Worm (Caenorhabditis elegans) whole organism, L3 larva: ENCODE results near the gene F07F6.4.

Source experiments
- R02D3.7 ChIP-seq: fragments of 150-350 bp; optimal IDR thresholded peaks from 2 replicates; lab custom pipeline; 2014; ENCODE audit warnings: missing biosample characterization, missing genetic modification characterization
- ZK546.5 ChIP-seq: sonication (generic microtip); optimal IDR thresholded peaks from 2 replicates; lab custom pipeline; 2017; ENCODE audit warnings: missing biosample characterization, missing genetic modification characterization
- aly-2 ChIP-seq: fragments of 150-350 bp; optimal IDR thresholded peaks from 2 replicates; lab custom pipeline; 2014; ENCODE audit warnings: missing biosample characterization, missing genetic modification characterization
- ama-1 ChIP-seq: fragments of 150-350 bp; optimal IDR thresholded peaks from 2 replicates; lab custom pipeline; 2018
- ceh-16 ChIP-seq: sonication (generic microtip); optimal IDR thresholded peaks from 2 replicates; lab custom pipeline; 2017; ENCODE audit warnings: missing biosample characterization, missing genetic modification characterization
- ceh-28 ChIP-seq: fragments of 150-350 bp; optimal IDR thresholded peaks from 2 replicates; lab custom pipeline; 2014; ENCODE audit warnings: missing biosample characterization, missing genetic modification reagents, missing genetic modification characterization
- ceh-82 ChIP-seq: fragments of 150-350 bp; optimal IDR thresholded peaks from 2 replicates; lab custom pipeline; 2014; ENCODE audit warnings: missing biosample characterization, missing genetic modification characterization
- ceh-9 ChIP-seq: sonication (generic microtip); optimal IDR thresholded peaks from 2 replicates; lab custom pipeline; 2018; ENCODE audit warnings: missing biosample characterization, missing genetic modification characterization
- daf-12 ChIP-seq: fragments of 150-350 bp; optimal IDR thresholded peaks from 2 replicates; lab custom pipeline; 2014; ENCODE audit warnings: missing biosample characterization, missing genetic modification reagents, missing genetic modification characterization
- egl-27 ChIP-seq: sonication (generic microtip); optimal IDR thresholded peaks from 4 replicates; lab custom pipeline; 2017; ENCODE audit warnings: missing biosample characterization, missing genetic modification reagents, missing genetic modification characterization
- egl-5 ChIP-seq: fragments of 150-350 bp; optimal IDR thresholded peaks from 2 replicates; lab custom pipeline; 2017; ENCODE audit warnings: missing biosample characterization, missing genetic modification reagents, missing genetic modification characterization, inconsistent platforms
- elt-1 ChIP-seq: fragments of 150-350 bp; optimal IDR thresholded peaks from 2 replicates; lab custom pipeline; 2014; ENCODE audit warnings: missing biosample characterization, missing genetic modification characterization
- elt-2 ChIP-seq: sonication (generic microtip); optimal IDR thresholded peaks from 2 replicates; lab custom pipeline; 2016; ENCODE audit warnings: missing genetic modification reagents, mild to moderate bottlenecking, missing genetic modification characterization, missing compliant biosample characterization
- elt-3 ChIP-seq, 3 experiments: fragments of 150-350 bp in 1 of 3; sonication (generic microtip) in 2 of 3; optimal IDR thresholded peaks; 2 replicates in 2 of 3; 4 replicates in 1 of 3; lab custom pipeline; 2014 to 2017; ENCODE audit warnings: missing biosample characterization in 3 of 3, missing genetic modification characterization in 3 of 3
- eor-1 ChIP-seq, 2 experiments: fragments of 150-350 bp; optimal IDR thresholded peaks; 2 replicates each; lab custom pipeline; 2014 to 2018; ENCODE audit warnings: missing biosample characterization in 2 of 2, missing genetic modification characterization in 2 of 2
- fkh-10 ChIP-seq: sonication (generic microtip); optimal IDR thresholded peaks from 2 replicates; lab custom pipeline; 2017; ENCODE audit warnings: missing biosample characterization, missing genetic modification reagents, missing genetic modification characterization
- fos-1 ChIP-seq: fragments of 150-350 bp; optimal IDR thresholded peaks from 2 replicates; lab custom pipeline; 2014; ENCODE audit warnings: missing biosample characterization, missing genetic modification characterization
- hmg-11 ChIP-seq: sonication (generic microtip); optimal IDR thresholded peaks from 2 replicates; lab custom pipeline; 2016; ENCODE audit warnings: missing genetic modification characterization, missing compliant biosample characterization
- jun-1 ChIP-seq: fragments of 150-350 bp; optimal IDR thresholded peaks from 2 replicates; lab custom pipeline; 2014; ENCODE audit warnings: missing biosample characterization, missing genetic modification reagents, missing genetic modification characterization
- lin-15B ChIP-seq: fragments of 150-350 bp; optimal IDR thresholded peaks from 2 replicates; lab custom pipeline; 2014; ENCODE audit warnings: missing biosample characterization, missing genetic modification characterization
- lin-39 ChIP-seq: fragments of 150-350 bp; optimal IDR thresholded peaks from 2 replicates; lab custom pipeline; 2018; ENCODE audit warnings: missing biosample characterization, missing genetic modification reagents, missing genetic modification characterization
- lsy-12 ChIP-seq: sonication (generic microtip); optimal IDR thresholded peaks from 2 replicates; lab custom pipeline; 2016; ENCODE audit warnings: mild to moderate bottlenecking, missing genetic modification characterization, missing compliant biosample characterization
- mdl-1 ChIP-seq: fragments of 150-350 bp; optimal IDR thresholded peaks from 2 replicates; lab custom pipeline; 2014; ENCODE audit warnings: missing biosample characterization, missing genetic modification characterization
- mml-1 ChIP-seq: fragments of 150-350 bp; sonication (generic microtip); optimal IDR thresholded peaks from 3 replicates; lab custom pipeline; 2014; ENCODE audit warnings: missing biosample characterization, missing genetic modification characterization
- nfya-1 ChIP-seq: sonication (generic microtip); optimal IDR thresholded peaks from 2 replicates; lab custom pipeline; 2017; ENCODE audit warnings: missing genetic modification characterization, mild to moderate bottlenecking, missing compliant biosample characterization, antibody characterized with exemption, moderate library complexity; ENCODE audit not compliant: insufficient read depth
- nhr-23 ChIP-seq: fragments of 150-350 bp; optimal IDR thresholded peaks from 2 replicates; lab custom pipeline; 2014; ENCODE audit warnings: missing biosample characterization, missing genetic modification reagents, missing genetic modification characterization
- nhr-237 ChIP-seq: fragments of 150-350 bp; optimal IDR thresholded peaks from 2 replicates; lab custom pipeline; 2014; ENCODE audit warnings: missing biosample characterization, missing genetic modification characterization
- nhr-25 ChIP-seq: sonication (generic microtip); optimal IDR thresholded peaks from 2 replicates; lab custom pipeline; 2017; ENCODE audit warnings: missing biosample characterization, missing genetic modification characterization
- nhr-28 ChIP-seq: fragments of 150-350 bp; optimal IDR thresholded peaks from 2 replicates; lab custom pipeline; 2014; ENCODE audit warnings: missing biosample characterization, missing genetic modification characterization
- nhr-43 ChIP-seq: sonication (generic microtip); optimal IDR thresholded peaks from 2 replicates; lab custom pipeline; 2016; ENCODE audit warnings: mild to moderate bottlenecking, missing genetic modification characterization, missing compliant biosample characterization; ENCODE audit not compliant: poor library complexity, severe bottlenecking
- nhr-67 ChIP-seq: fragments of 150-350 bp; optimal IDR thresholded peaks from 2 replicates; lab custom pipeline; 2014; ENCODE audit warnings: missing biosample characterization, missing genetic modification characterization
- nhr-76 ChIP-seq: fragments of 150-350 bp; sonication (generic microtip); optimal IDR thresholded peaks from 5 replicates; lab custom pipeline; 2014; ENCODE audit warnings: missing biosample characterization, missing genetic modification characterization
- pqm-1 ChIP-seq: fragments of 150-350 bp; optimal IDR thresholded peaks from 2 replicates; lab custom pipeline; 2017; ENCODE audit warnings: missing biosample characterization, missing genetic modification characterization, inconsistent platforms
- sea-2 ChIP-seq: fragments of 150-350 bp; sonication (generic microtip); optimal IDR thresholded peaks from 4 replicates; lab custom pipeline; 2014; ENCODE audit warnings: missing biosample characterization, missing genetic modification reagents, missing genetic modification characterization
- skn-1 ChIP-seq: fragments of 150-350 bp; optimal IDR thresholded peaks from 2 replicates; lab custom pipeline; 2014; ENCODE audit warnings: missing biosample characterization, missing genetic modification characterization
- snpc-4 ChIP-seq: fragments of 150-350 bp; optimal IDR thresholded peaks from 2 replicates; lab custom pipeline; 2014; ENCODE audit warnings: missing biosample characterization, missing genetic modification characterization
- tbx-2 ChIP-seq: sonication (generic microtip); optimal IDR thresholded peaks from 2 replicates; lab custom pipeline; 2016; ENCODE audit warnings: mild to moderate bottlenecking, missing genetic modification characterization, missing compliant biosample characterization
- unc-39 ChIP-seq: sonication (generic microtip); optimal IDR thresholded peaks from 4 replicates; lab custom pipeline; 2017; ENCODE audit warnings: missing biosample characterization, missing genetic modification characterization
- unc-62 ChIP-seq: fragments of 150-350 bp; sonication (generic microtip); optimal IDR thresholded peaks from 4 replicates; lab custom pipeline; 2014; ENCODE audit warnings: missing biosample characterization, missing genetic modification reagents, missing genetic modification characterization
- zag-1 ChIP-seq: fragments of 150-350 bp; optimal IDR thresholded peaks from 2 replicates; lab custom pipeline; 2014; ENCODE audit warnings: missing biosample characterization, missing genetic modification characterization
- ztf-11 ChIP-seq: fragments of 150-350 bp; optimal IDR thresholded peaks from 2 replicates; lab custom pipeline; 2014; ENCODE audit warnings: missing biosample characterization, missing genetic modification characterization
- ztf-4 ChIP-seq: fragments of 150-350 bp; optimal IDR thresholded peaks from 2 replicates; lab custom pipeline; 2014; ENCODE audit warnings: missing biosample characterization, missing genetic modification characterization

The F07F6.4 gene

DNA sequence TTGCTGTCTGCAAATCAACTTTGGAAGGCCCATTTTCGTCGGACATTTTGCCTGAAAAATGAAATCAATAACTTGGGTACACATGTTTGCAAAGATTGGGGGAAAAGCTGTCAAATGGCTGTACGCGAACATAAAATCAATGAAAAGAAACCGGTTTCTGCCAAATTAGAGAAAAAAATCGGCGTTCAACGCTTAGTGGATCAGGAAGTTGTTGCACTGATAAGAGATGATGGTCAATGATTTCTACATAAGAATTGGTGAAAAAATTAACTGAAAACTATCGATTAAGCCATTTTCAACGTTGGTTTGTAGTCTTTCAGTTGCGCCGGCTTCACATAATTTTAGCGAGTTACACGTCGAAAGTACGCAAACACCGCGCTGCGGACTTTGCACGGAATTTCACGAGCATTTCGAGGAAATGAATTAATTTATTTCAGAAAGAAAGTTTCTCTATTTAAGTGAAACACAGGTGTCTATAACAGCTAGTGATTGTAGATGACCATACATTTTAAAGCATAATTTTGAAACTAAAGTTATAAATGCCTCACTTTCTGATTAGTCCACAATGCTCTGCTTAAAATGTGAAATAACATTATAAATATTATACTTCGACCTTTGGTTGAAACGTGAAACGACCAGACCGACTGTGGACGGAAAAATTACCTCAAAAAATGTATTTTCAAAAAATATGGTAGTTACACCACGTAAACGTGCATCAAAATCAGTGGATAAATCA is at the start of gene F07F6.4, which contains the start of gene F07F6.2:
F07F6.4 (minus strand) TSS at position 51 of the 736 bp plus-strand sequence.
F07F6.2 (plus strand) TSS at position 686 of the 736 bp plus-strand sequence.
- no peak for TF ChIP-seq nhr-28 (tag; lab: Kevin White, UChicago)
- peak; percentile 28 for TF ChIP-seq lin-15B (tag; lab: Kevin White, UChicago)
- peak; percentile 7 for TF ChIP-seq nhr-25 (tag; lab: Kevin White, UChicago)
- no peak for TF ChIP-seq ceh-82 (tag; lab: Kevin White, UChicago)
- TF ChIP-seq nfya-1 = peak; percentile 31
- TF ChIP-seq ama-1 (lab: Kevin White, UChicago) = no peak
- TF ChIP-seq zag-1 (tag; lab: Kevin White, UChicago) = no peak
- TF ChIP-seq unc-62 (GFP tag; lab: Kevin White, UChicago) = no peak
- TF ChIP-seq R02D3.7 (tag; lab: Kevin White, UChicago) = no peak
- TF ChIP-seq hmg-11 (tag; lab: Kevin White, UChicago) = peak; percentile 22
- TF ChIP-seq pqm-1 = no peak
- no peak for TF ChIP-seq ztf-11 (tag; lab: Kevin White, UChicago)
- TF ChIP-seq snpc-4 (tag; lab: Kevin White, UChicago) = peak; percentile 41
- no peak for TF ChIP-seq jun-1 (tag; lab: Kevin White, UChicago)
- TF ChIP-seq elt-2 = peak; percentile 49
- TF ChIP-seq skn-1 = no peak

DNA sequence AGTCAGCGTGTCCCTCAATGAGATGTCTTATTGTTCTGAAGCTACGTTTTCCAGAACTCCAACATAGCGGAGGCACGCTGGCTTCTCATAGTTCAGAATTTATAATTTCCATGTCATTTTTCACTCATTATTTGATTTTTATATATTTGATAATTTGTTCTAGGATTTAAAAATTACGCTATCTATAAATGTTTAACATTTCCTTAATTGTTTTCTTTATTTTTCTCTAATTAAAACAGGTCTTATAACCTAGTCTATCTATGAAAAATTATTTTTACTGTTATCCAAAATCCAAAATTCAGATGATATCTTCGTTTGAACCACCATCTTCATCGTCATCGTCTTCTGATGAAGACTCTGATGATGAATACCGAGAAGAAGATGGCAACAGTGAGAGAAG is 48.9 kb upstream of the F07F6.4 start, which contains the start of gene F56D1.1:
F56D1.1 (plus strand) TSS at position 301 of the 400 bp plus-strand sequence.
- no peak for TF ChIP-seq ceh-82 (tag; lab: Kevin White, UChicago)
- TF ChIP-seq nhr-25 (tag; lab: Kevin White, UChicago) = no peak
- no peak for TF ChIP-seq ceh-16
- no peak for TF ChIP-seq elt-3 (tag; optimal IDR thresholded peaks at IDR 0.05; lab: Kevin White, UChicago)
- no peak for TF ChIP-seq nhr-67
- no peak for TF ChIP-seq unc-39
- TF ChIP-seq nhr-28 (tag; lab: Kevin White, UChicago) = no peak
- TF ChIP-seq nhr-43 (tag; lab: Kevin White, UChicago) = no peak
- TF ChIP-seq tbx-2 = no peak
- TF ChIP-seq sea-2 = no peak

DNA sequence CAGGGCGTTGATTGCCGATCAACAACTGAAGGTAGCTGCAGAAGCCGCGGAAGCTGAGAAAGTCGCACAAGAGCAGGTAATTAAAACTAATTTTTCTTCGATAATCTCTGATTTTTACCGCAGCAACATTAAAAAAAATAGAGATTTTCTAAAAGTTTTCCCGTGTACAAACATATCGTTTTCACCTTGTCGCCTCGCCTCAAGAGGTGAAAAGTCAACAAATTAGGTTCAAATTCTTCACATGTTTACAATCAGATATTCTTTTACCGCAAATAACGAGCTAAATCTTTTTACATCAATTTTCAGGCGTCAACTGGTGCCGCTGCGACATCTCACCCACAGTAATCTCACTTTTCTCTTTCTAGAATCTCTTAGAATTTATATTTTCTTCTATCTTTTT is 45.6 kb upstream of the F07F6.4 start, which contains the start of gene ilcr-2:
ilcr-2 (plus strand) TSS at position 301 of the 400 bp plus-strand sequence.
- TF ChIP-seq lin-15B (tag; lab: Kevin White, UChicago) (no peak), elt-2 (no peak), nhr-25 (tag; lab: Kevin White, UChicago) (no peak), snpc-4 (tag; lab: Kevin White, UChicago) (no peak), mml-1 (tag; lab: Kevin White, UChicago) (no peak), eor-1 (tag; optimal IDR thresholded peaks at IDR 0.05; lab: Kevin White, UChicago) (no peak), ceh-28 (no peak), sea-2 (no peak), ztf-4 (tag; lab: Kevin White, UChicago) (no peak), elt-1 (tag; lab: Kevin White, UChicago) (no peak), zag-1 (tag; lab: Kevin White, UChicago) (no peak), lin-39 (tag; lab: Kevin White, UChicago) (no peak), fos-1 (tag; lab: Kevin White, UChicago) (no peak), ZK546.5 (tag; lab: Kevin White, UChicago) (no peak), egl-5 (no peak), egl-27 (tag; lab: Kevin White, UChicago) (no peak), lsy-12 (no peak), fkh-10 (GFP tag; lab: Kevin White, UChicago) (no peak), hmg-11 (tag; lab: Kevin White, UChicago) (no peak), unc-62 (GFP tag; lab: Kevin White, UChicago) (no peak)

DNA sequence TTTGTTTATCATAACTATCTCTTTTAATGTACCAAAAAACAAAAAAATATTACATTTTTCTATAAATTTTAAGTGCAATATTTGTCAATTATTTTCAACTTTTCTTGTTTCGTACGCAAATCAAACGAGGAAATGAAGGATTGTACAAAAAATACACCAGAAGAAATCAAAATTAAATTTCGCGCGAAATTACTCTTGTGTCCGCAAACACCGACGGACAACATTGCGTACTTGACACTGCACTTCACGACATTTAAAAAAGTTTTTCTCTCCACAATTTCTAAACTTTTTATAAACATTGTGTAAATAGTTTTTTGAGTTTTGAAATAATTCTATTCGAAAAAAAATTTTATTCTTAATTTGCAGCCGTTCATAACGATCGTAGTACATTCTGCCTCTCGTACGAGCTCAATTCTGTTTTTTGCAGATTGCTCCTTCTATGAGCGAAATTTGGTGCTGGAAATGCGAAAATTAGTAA is 44.6 kb upstream of the F07F6.4 start, which contains the start of gene mrps-16:
mrps-16 (plus strand) TSS at position 428 of the 478 bp plus-strand sequence.
- TF ChIP-seq egl-27 (tag; lab: Kevin White, UChicago) (no peak), ceh-28 (peak; percentile 22), nhr-23 (tag; lab: Kevin White, UChicago) (no peak), ceh-82 (tag; lab: Kevin White, UChicago) (no peak), hmg-11 (tag; lab: Kevin White, UChicago) (peak; percentile 77), aly-2 (tag; lab: Kevin White, UChicago) (no peak), snpc-4 (tag; lab: Kevin White, UChicago) (no peak), mdl-1 (tag; lab: Kevin White, UChicago) (no peak), ceh-16 (no peak), nhr-25 (tag; lab: Kevin White, UChicago) (peak; percentile 44), nhr-43 (tag; lab: Kevin White, UChicago) (peak; percentile 22), lsy-12 (no peak), ceh-9 (tag; lab: Kevin White, UChicago) (no peak), ama-1 (lab: Kevin White, UChicago) (no peak), ztf-11 (tag; lab: Kevin White, UChicago) (no peak), nhr-237 (tag; lab: Kevin White, UChicago) (no peak), jun-1 (tag; lab: Kevin White, UChicago) (no peak), egl-5 (peak; percentile 8), sea-2 (no peak), zag-1 (tag; lab: Kevin White, UChicago) (no peak), lin-15B (tag; lab: Kevin White, UChicago) (peak; percentile 40), tbx-2 (no peak), ztf-4 (tag; lab: Kevin White, UChicago) (no peak), elt-2 (no peak), daf-12 (tag; lab: Kevin White, UChicago) (no peak), nhr-76 (tag; lab: Kevin White, UChicago) (no peak), mml-1 (tag; lab: Kevin White, UChicago) (no peak)
